Worm (Caenorhabditis elegans): Measurements from ENCODE around the gene Y68A4A.10.

Gene Y68A4A.10

DNA sequence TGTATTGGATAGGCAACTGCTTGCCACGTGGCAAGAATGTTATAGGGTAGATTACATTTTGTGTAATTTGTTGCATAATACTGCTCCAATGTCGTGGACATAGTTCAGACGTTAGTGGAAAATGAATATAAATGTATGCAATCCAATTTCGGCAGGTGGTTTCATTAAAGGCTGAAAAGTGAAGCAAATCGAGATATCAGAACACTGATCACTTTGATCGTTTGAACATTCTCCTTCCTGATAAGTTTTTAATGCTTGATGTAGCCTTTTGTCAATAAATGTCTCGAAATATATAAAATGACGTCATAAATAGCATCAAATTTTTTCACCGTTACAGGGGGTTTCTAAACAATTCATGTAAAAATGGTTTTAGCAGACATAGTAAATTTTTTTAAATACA lies 18.4 kb downstream of the Y68A4A.10 start, which contains the start of gene srh-109:
TSS of gene srh-109 (minus strand) at position 101 of the 400 bp plus-strand sequence.
- no peak for TF ChIP-seq F37D6.2 (tag; optimal IDR thresholded peaks at IDR 0.05)
- TF ChIP-seq D1046.2 (GFP tag; IDR thresholded peaks at IDR 0.05) = no peak
- TF ChIP-seq nhr-111 (GFP tag; optimal IDR thresholded peaks at IDR 0.05) = no peak
- TF ChIP-seq nhr-11 (tag; optimal IDR thresholded peaks at IDR 0.05) = no peak
- no peak for TF ChIP-seq ama-1 (optimal IDR thresholded peaks at IDR 0.05)
- no peak for TF ChIP-seq fos-1 (tag; optimal IDR thresholded peaks at IDR 0.05)
- no peak for TF ChIP-seq lir-3 (tag; optimal IDR thresholded peaks at IDR 0.05)
- TF ChIP-seq T26A8.4 (GFP tag; IDR thresholded peaks at IDR 0.05) = no peak
- TF ChIP-seq F26F4.8 (GFP tag; conservative IDR thresholded peaks at IDR 0.05) = no peak
- TF ChIP-seq nhr-10 (tag; optimal IDR thresholded peaks at IDR 0.05) = no peak
- no peak for TF ChIP-seq lin-1 (GFP tag; IDR thresholded peaks at IDR 0.05)
- TF ChIP-seq dpl-1 (GFP tag; optimal IDR thresholded peaks at IDR 0.05) = no peak
- TF ChIP-seq snpc-1.2 (GFP tag; IDR thresholded peaks at IDR 0.05) = no peak
- TF ChIP-seq daf-8 (GFP tag; IDR thresholded peaks at IDR 0.05) = no peak
- TF ChIP-seq daf-12 (tag; optimal IDR thresholded peaks at IDR 0.05) = no peak
- TF ChIP-seq ceh-62 (tag; optimal IDR thresholded peaks at IDR 0.05) = no peak
- no peak for TF ChIP-seq mdt-29 (GFP tag; IDR thresholded peaks at IDR 0.05)
- TF ChIP-seq gei-8 (GFP tag; optimal IDR thresholded peaks at IDR 0.05) = no peak
- TF ChIP-seq daf-19 (GFP tag; conservative IDR thresholded peaks at IDR 0.05) = no peak

DNA sequence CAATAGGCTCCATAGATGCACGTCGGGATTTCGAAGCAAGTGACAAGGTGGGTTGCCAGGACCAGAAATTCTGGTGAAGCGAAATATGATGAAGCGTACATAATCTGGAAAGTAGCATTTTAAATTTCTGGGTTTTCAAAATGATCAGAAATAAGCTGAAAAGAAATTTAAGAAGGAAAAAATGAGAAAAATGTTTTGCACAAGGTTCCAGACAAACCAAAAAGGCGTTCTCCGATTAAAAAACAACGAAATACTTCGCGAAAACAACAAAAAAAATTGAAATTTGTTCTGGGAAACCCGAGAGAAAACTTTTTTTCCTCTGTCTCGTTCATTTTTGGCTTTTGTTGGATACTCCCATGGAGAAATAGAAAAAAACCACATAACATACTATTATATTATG lies 21.4 kb downstream of the Y68A4A.10 start, which contains the start of gene srh-252:
TSS of gene srh-252 (minus strand) at position 101 of the 400 bp plus-strand sequence.
- TF ChIP-seq daf-8 (GFP tag; IDR thresholded peaks at IDR 0.05) = no peak
- TF ChIP-seq mxl-2 (GFP tag; conservative IDR thresholded peaks at IDR 0.05) = no peak
- TF ChIP-seq tra-1 (GFP tag; IDR thresholded peaks at IDR 0.05) = no peak
- no peak for TF ChIP-seq hif-1 (tag; optimal IDR thresholded peaks at IDR 0.05)
- TF ChIP-seq set-16 (GFP tag; IDR thresholded peaks at IDR 0.05) = no peak
- no peak for TF ChIP-seq ceh-62 (tag; optimal IDR thresholded peaks at IDR 0.05)
- TF ChIP-seq unc-39 (tag; optimal IDR thresholded peaks at IDR 0.05) = no peak
- no peak for TF ChIP-seq F37D6.2 (tag; optimal IDR thresholded peaks at IDR 0.05)
- TF ChIP-seq ceh-44 (GFP tag; IDR thresholded peaks at IDR 0.05) = no peak
- TF ChIP-seq cey-2 (tag; optimal IDR thresholded peaks at IDR 0.05; ENCODE audit: borderline replicate concordance, insufficient read depth) = no peak
- no peak for TF ChIP-seq vab-7 (GFP tag; IDR thresholded peaks at IDR 0.05)
- no peak for TF ChIP-seq spr-3 (GFP tag; optimal IDR thresholded peaks at IDR 0.05)
- TF ChIP-seq unc-130 (GFP tag; optimal IDR thresholded peaks at IDR 0.05) = no peak
- TF ChIP-seq madf-9 (GFP tag; conservative IDR thresholded peaks at IDR 0.05) = no peak

DNA sequence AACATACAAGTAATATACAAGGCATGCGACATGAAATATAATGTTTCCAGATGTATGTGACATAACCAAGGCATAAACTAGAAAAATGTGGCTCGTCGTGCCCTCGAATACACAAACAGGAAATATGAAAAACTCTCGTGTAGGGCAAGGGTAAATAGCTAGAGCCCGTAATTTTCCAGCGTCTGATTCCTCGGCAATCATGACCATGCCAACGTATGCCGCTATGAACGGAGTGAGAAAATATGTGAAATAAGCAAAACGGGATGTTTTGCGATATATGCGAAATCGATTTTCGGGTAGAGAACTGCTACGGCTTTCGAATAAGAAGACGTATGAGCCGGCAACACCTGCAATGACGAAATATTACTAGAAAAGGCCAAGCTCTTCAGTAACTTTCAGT lies 23.4 kb downstream of the Y68A4A.10 start, which contains the start of gene scl-25:
TSS of gene scl-25 (plus strand) at position 301 of the 400 bp plus-strand sequence.
- TF ChIP-seq ZK337.2 (GFP tag; IDR thresholded peaks at IDR 0.05) (no peak), ceh-44 (GFP tag; IDR thresholded peaks at IDR 0.05) (no peak), unc-62 (GFP tag; optimal IDR thresholded peaks at IDR 0.05 in 1 of 2) (peak in 1 of 2 experiments; percentile 47), unc-62 (tag; optimal IDR thresholded peaks at IDR 0.05) (no peak), spr-3 (GFP tag; optimal IDR thresholded peaks at IDR 0.05) (no peak)

DNA sequence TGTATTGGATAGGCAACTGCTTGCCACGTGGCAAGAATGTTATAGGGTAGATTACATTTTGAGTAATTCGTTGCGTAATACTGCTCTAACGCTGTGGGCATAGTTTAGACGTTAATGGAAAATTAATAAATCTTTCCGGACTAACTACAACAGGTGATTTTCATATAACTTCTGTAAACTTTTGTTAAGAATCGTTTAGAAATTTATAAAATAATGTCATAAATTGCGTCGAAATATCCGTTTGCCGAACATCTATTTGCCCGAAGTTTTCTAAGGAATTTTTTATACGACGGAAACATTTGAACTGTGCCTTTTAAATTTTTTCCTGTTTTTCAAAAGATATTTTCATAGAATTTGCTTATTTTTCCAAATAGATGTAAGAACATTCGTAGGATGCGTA lies 24.2 kb downstream of the Y68A4A.10 start, which contains the start of gene srh-112:
TSS of gene srh-112 (minus strand) at position 101 of the 400 bp plus-strand sequence.
- TF ChIP-seq lir-3 (tag; optimal IDR thresholded peaks at IDR 0.05) (no peak), aha-1 (tag) (peak; percentile 16)

DNA sequence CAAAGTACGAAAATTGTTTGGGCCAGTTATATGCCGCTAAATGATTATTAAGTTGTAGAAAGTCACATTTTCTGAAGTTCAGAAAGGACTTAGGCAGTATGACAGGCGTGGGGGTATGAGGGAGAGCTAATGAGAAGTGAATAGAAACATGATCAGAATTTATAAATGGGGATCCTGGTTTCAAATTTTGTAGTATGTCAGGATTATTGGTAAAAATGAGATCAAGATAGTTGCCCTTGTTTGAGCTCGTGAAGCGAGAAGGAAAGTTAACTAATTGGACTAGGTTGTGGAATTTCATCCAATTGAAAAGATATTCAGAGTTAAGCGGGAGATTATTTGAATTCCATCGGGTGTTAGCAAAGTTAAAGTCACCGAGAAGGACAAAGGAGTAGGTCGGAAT lies 30.5 kb downstream of the Y68A4A.10 start:
- TF ChIP-seq nhr-6 (tag; optimal IDR thresholded peaks at IDR 0.05) (no peak), unc-62 (GFP tag; optimal IDR thresholded peaks at IDR 0.05 in 1 of 2) (peak in 1 of 2 experiments; percentile 98), unc-62 (tag; optimal IDR thresholded peaks at IDR 0.05) (no peak)

Data from whole organism, L4 larva.